Fruit fly (Drosophila melanogaster) whole organism, pupa: ENCODE results near the gene CG13097.

ENCODE experiments used
- CG10348 ChIP-seq: fragments of 200-800 bp; sonication (Bioruptor generic); IDR thresholded peaks from 2 replicates; pipeline ENCODE4 v1.3.6; 2022; ENCODE audit warnings: missing biosample characterization, missing genetic modification characterization
- CG12605 ChIP-seq: fragments of 200-800 bp; sonication (Bioruptor generic); IDR thresholded peaks from 2 replicates; pipeline ENCODE4 v1.3.6; 2022; ENCODE audit warnings: missing biosample characterization, missing genetic modification characterization
- CG13204 ChIP-seq: fragments of 200-800 bp; sonication (Bioruptor generic); optimal IDR thresholded peaks from 2 replicates; lab custom pipeline; 2018; ENCODE audit warnings: missing biosample characterization, mild to moderate bottlenecking, missing genetic modification characterization, moderate library complexity
- CG8159 ChIP-seq: fragments of 200-800 bp; sonication (Bioruptor generic); optimal IDR thresholded peaks from 3 replicates; lab custom pipeline; 2018; ENCODE audit warnings: missing biosample characterization, mild to moderate bottlenecking, missing genetic modification characterization, moderate library complexity
- CG8301 ChIP-seq: fragments of 200-800 bp; sonication (Bioruptor generic); optimal IDR thresholded peaks from 2 replicates; lab custom pipeline; 2018; ENCODE audit warnings: missing biosample characterization, mild to moderate bottlenecking, missing genetic modification characterization
- D1 ChIP-seq: fragments of 200-800 bp; sonication (Bioruptor generic); optimal IDR thresholded peaks from 2 replicates; lab custom pipeline; 2018; ENCODE audit warnings: missing biosample characterization, mild to moderate bottlenecking, missing genetic modification characterization, moderate library complexity
- EcR ChIP-seq: fragments of 200-800 bp; sonication (Bioruptor generic); optimal IDR thresholded peaks from 3 replicates; lab custom pipeline; 2019; ENCODE audit warnings: missing biosample characterization, missing genetic modification characterization, mild to moderate bottlenecking, moderate library complexity, missing genetic modification reagents
- Pif1B ChIP-seq: fragments of 200-800 bp; sonication (Bioruptor generic); optimal IDR thresholded peaks from 3 replicates; lab custom pipeline; 2016; ENCODE audit warnings: missing biosample characterization, missing genetic modification characterization
- gl ChIP-seq: fragments of 200-800 bp; sonication (Bioruptor generic); optimal IDR thresholded peaks from 2 replicates; lab custom pipeline; 2018; ENCODE audit warnings: missing biosample characterization, mild to moderate bottlenecking, missing genetic modification characterization
- rn ChIP-seq: fragments of 200-800 bp; sonication (Bioruptor generic); IDR thresholded peaks from 2 replicates; pipeline ENCODE4 v1.3.6; 2022; ENCODE audit warnings: missing biosample characterization, missing genetic modification characterization

dm6 chr2L:8464107-8464582 lies 50.5 kb downstream of the CG13097 start, which contains the start of gene prg:
- TF ChIP-seq D1 (tag; lab: Kevin White, UChicago) = peak; percentile 39
- no peak for TF ChIP-seq CG10348 (GFP tag; lab: Robert Waterston, UW)
- TF ChIP-seq CG8301 (tag; lab: Kevin White, UChicago) = peak; percentile 58
- no peak for TF ChIP-seq rn (GFP tag; lab: Robert Waterston, UW)
- TF ChIP-seq gl (tag; lab: Kevin White, UChicago) = no peak
- TF ChIP-seq CG13204 (GFP tag; lab: Kevin White, UChicago) = no peak
- peak; percentile 45 for TF ChIP-seq Pif1B (GFP tag; lab: Kevin White, UChicago)
- peak; percentile 61 for TF ChIP-seq CG8159 (tag; lab: Kevin White, UChicago)
- peak; percentile 53 for TF ChIP-seq CG12605
- TF ChIP-seq EcR (GFP tag; lab: Kevin White, UChicago) = peak; percentile 58
